Fruit fly (Drosophila melanogaster) whole organism, embryonic: ENCODE data around the gene CG2663.

Experiments
- Aef1 ChIP-seq: fragments of 200-800 bp; sonication (Bioruptor generic); IDR thresholded peaks from 3 replicates; pipeline ENCODE4 v1.3.6; 2022; ENCODE audit warnings: missing biosample characterization, missing genetic modification characterization
- CG10431 ChIP-seq: fragments of 200-800 bp; sonication (Bioruptor generic); optimal IDR thresholded peaks from 3 replicates; lab custom pipeline; 2018; ENCODE audit warnings: missing biosample characterization, mild to moderate bottlenecking, missing genetic modification characterization
- CG10654 ChIP-seq: fragments of 200-800 bp; sonication (Bioruptor generic); optimal IDR thresholded peaks from 2 replicates; lab custom pipeline; 2016; ENCODE audit warnings: missing biosample characterization, missing genetic modification characterization
- CG11247 ChIP-seq: fragments of 200-800 bp; sonication (Bioruptor generic); IDR thresholded peaks from 2 replicates; pipeline ENCODE4 v1.3.6; 2022; ENCODE audit warnings: missing biosample characterization, missing genetic modification characterization
- CG11398 ChIP-seq: fragments of 200-800 bp; sonication (Bioruptor generic); optimal IDR thresholded peaks from 2 replicates; lab custom pipeline; 2016; ENCODE audit warnings: missing biosample characterization, missing genetic modification characterization
- CG1647 ChIP-seq: fragments of 200-800 bp; sonication (Bioruptor generic); optimal IDR thresholded peaks from 3 replicates; lab custom pipeline; 2016; ENCODE audit warnings: missing biosample characterization, missing genetic modification characterization
- CG17385 ChIP-seq: fragments of 200-800 bp; sonication (Bioruptor generic); optimal IDR thresholded peaks from 3 replicates; lab custom pipeline; 2018; ENCODE audit warnings: missing biosample characterization, mild to moderate bottlenecking, missing genetic modification characterization
- CG30020 ChIP-seq: fragments of 200-800 bp; optimal IDR thresholded peaks from 2 replicates; lab custom pipeline; 2019; ENCODE audit warnings: missing biosample characterization, mild to moderate bottlenecking, missing genetic modification characterization, moderate library complexity
- CG31388 ChIP-seq: fragments of 200-800 bp; sonication (Bioruptor generic); optimal IDR thresholded peaks from 2 replicates; lab custom pipeline; 2016; ENCODE audit warnings: missing biosample characterization, missing genetic modification characterization
- CG31441 ChIP-seq: fragments of 200-800 bp; sonication (Bioruptor generic); IDR thresholded peaks from 2 replicates; pipeline ENCODE4 v1.3.6; 2022; ENCODE audit warnings: missing biosample characterization, missing genetic modification characterization
- CG3838 ChIP-seq: fragments of 200-800 bp; sonication (Bioruptor generic); optimal IDR thresholded peaks from 3 replicates; lab custom pipeline; 2016; ENCODE audit warnings: missing biosample characterization, missing genetic modification characterization
- CG3995 ChIP-seq: fragments of 200-800 bp; sonication (Bioruptor generic); optimal IDR thresholded peaks from 3 replicates; lab custom pipeline; 2016; ENCODE audit warnings: missing biosample characterization, missing genetic modification characterization
- CG4328 ChIP-seq: fragments of 200-800 bp; sonication (Bioruptor generic); optimal IDR thresholded peaks from 3 replicates; lab custom pipeline; 2017; ENCODE audit warnings: missing biosample characterization, missing genetic modification reagents, missing genetic modification characterization
- CG4707 ChIP-seq: fragments of 200-800 bp; sonication (Bioruptor generic); optimal IDR thresholded peaks from 2 replicates; lab custom pipeline; 2018; ENCODE audit warnings: missing biosample characterization, mild to moderate bottlenecking, missing genetic modification characterization, moderate library complexity
- CG4820 ChIP-seq: fragments of 200-800 bp; sonication (Bioruptor generic); optimal IDR thresholded peaks from 3 replicates; lab custom pipeline; 2016; ENCODE audit warnings: missing biosample characterization, missing genetic modification characterization
- CG6175 ChIP-seq: fragments of 200-800 bp; sonication (Bioruptor generic); IDR thresholded peaks from 3 replicates; pipeline ENCODE4 v1.3.6; 2022; ENCODE audit warnings: missing biosample characterization, missing genetic modification characterization
- CG7745 ChIP-seq: fragments of 200-800 bp; sonication (Bioruptor generic); optimal IDR thresholded peaks from 2 replicates; lab custom pipeline; 2018; ENCODE audit warnings: missing biosample characterization, mild to moderate bottlenecking, missing genetic modification characterization, moderate library complexity
- CG7786 ChIP-seq: fragments of 200-800 bp; sonication (Bioruptor generic); optimal IDR thresholded peaks from 2 replicates; lab custom pipeline; 2016; ENCODE audit warnings: missing biosample characterization, missing genetic modification characterization
- CG7839 ChIP-seq: fragments of 200-800 bp; sonication (Bioruptor generic); optimal IDR thresholded peaks from 3 replicates; lab custom pipeline; 2018; ENCODE audit warnings: missing biosample characterization, mild to moderate bottlenecking, missing genetic modification characterization, moderate library complexity
- CG9727 ChIP-seq: fragments of 200-800 bp; sonication (Bioruptor generic); optimal IDR thresholded peaks from 3 replicates; lab custom pipeline; 2017; ENCODE audit warnings: missing biosample characterization, mild to moderate bottlenecking, missing genetic modification characterization
- CG9817 ChIP-seq: fragments of 200-800 bp; sonication (Bioruptor generic); optimal IDR thresholded peaks from 2 replicates; lab custom pipeline; 2018; ENCODE audit warnings: missing biosample characterization, mild to moderate bottlenecking, missing genetic modification characterization, moderate library complexity
- CG9932 ChIP-seq: fragments of 200-800 bp; sonication (Bioruptor generic); IDR thresholded peaks from 2 replicates; pipeline ENCODE4 v1.3.6; 2022; ENCODE audit warnings: missing biosample characterization, missing genetic modification characterization
- Dbx ChIP-seq: fragments of 200-800 bp; sonication (Bioruptor generic); IDR thresholded peaks from 3 replicates; pipeline ENCODE4 v1.3.6; 2022; ENCODE audit warnings: missing biosample characterization, missing genetic modification characterization
- Dp ChIP-seq: fragments of 200-800 bp; sonication (Bioruptor generic); optimal IDR thresholded peaks from 2 replicates; lab custom pipeline; 2018; ENCODE audit warnings: missing biosample characterization, mild to moderate bottlenecking, missing genetic modification characterization, moderate library complexity
- Ets65A ChIP-seq: fragments of 200-800 bp; sonication (Bioruptor generic); peaks from one replicate; lab custom pipeline; 2016; ENCODE audit warnings: missing biosample characterization, missing genetic modification characterization
- HLH54F ChIP-seq: fragments of 200-800 bp; sonication (Bioruptor generic); optimal IDR thresholded peaks from 3 replicates; lab custom pipeline; 2016; ENCODE audit warnings: missing biosample characterization, missing genetic modification characterization
- Hmx ChIP-seq: fragments of 200-800 bp; sonication (Bioruptor generic); optimal IDR thresholded peaks from 2 replicates; lab custom pipeline; 2016; ENCODE audit warnings: missing biosample characterization, missing genetic modification characterization
- MESR4 ChIP-seq: fragments of 200-800 bp; sonication (Bioruptor generic); optimal IDR thresholded peaks from 2 replicates; lab custom pipeline; 2018; ENCODE audit warnings: missing biosample characterization, mild to moderate bottlenecking, missing genetic modification characterization, moderate library complexity
- Myb ChIP-seq: fragments of 200-800 bp; sonication (Bioruptor generic); optimal IDR thresholded peaks from 2 replicates; lab custom pipeline; 2016; ENCODE audit warnings: missing biosample characterization, missing genetic modification characterization
- NC2β ChIP-seq: fragments of 200-800 bp; sonication (Bioruptor generic); optimal IDR thresholded peaks from 2 replicates; lab custom pipeline; 2016; ENCODE audit warnings: missing biosample characterization, missing genetic modification characterization
- Neu2 ChIP-seq: fragments of 200-800 bp; sonication (Bioruptor generic); optimal IDR thresholded peaks from 3 replicates; lab custom pipeline; 2016; ENCODE audit warnings: missing biosample characterization, missing genetic modification characterization, borderline replicate concordance
- Poxn ChIP-seq: fragments of 200-800 bp; sonication (Bioruptor generic); IDR thresholded peaks from 2 replicates; pipeline ENCODE4 v1.3.6; 2022; ENCODE audit warnings: missing biosample characterization, missing genetic modification characterization
- Ravus ChIP-seq: fragments of 200-800 bp; sonication (Bioruptor generic); IDR thresholded peaks from 2 replicates; pipeline ENCODE4 v1.3.6; 2022; ENCODE audit warnings: missing biosample characterization, missing genetic modification characterization
- Rx ChIP-seq: fragments of 200-800 bp; sonication (Bioruptor generic); IDR thresholded peaks from 2 replicates; pipeline ENCODE4 v1.3.6; 2022; ENCODE audit warnings: missing biosample characterization, missing genetic modification characterization
- Side ChIP-seq: fragments of 200-800 bp; sonication (Bioruptor generic); optimal IDR thresholded peaks from 2 replicates; lab custom pipeline; 2016; ENCODE audit warnings: missing biosample characterization, missing genetic modification characterization
- ab ChIP-seq: fragments of 200-800 bp; sonication (Bioruptor generic); optimal IDR thresholded peaks from 2 replicates; lab custom pipeline; 2016; ENCODE audit warnings: missing biosample characterization, missing genetic modification characterization
- danr ChIP-seq: fragments of 200-800 bp; sonication (Bioruptor generic); IDR thresholded peaks from 2 replicates; pipeline ENCODE4 v1.3.6; 2022; ENCODE audit warnings: missing biosample characterization, missing genetic modification characterization
- dpn ChIP-seq, 2 experiments: fragments of 200-800 bp; sonication (Bioruptor generic); optimal IDR thresholded peaks; 3 replicates each; lab custom pipeline; 2016; ENCODE audit warnings: missing biosample characterization in 2 of 2, missing genetic modification characterization in 2 of 2
- esg ChIP-seq: fragments of 200-800 bp; sonication (Bioruptor generic); conservative IDR thresholded peaks from 2 replicates; pipeline ENCODE4 v1.3.6; 2022; ENCODE audit warnings: missing biosample characterization, missing genetic modification characterization
- fd3F ChIP-seq: fragments of 200-800 bp; sonication (Bioruptor generic); optimal IDR thresholded peaks from 2 replicates; lab custom pipeline; 2018; ENCODE audit warnings: missing biosample characterization, mild to moderate bottlenecking, missing genetic modification characterization, moderate library complexity
- fu2 ChIP-seq: fragments of 200-800 bp; sonication (Bioruptor generic); optimal IDR thresholded peaks from 2 replicates; lab custom pipeline; 2016; ENCODE audit warnings: missing biosample characterization, missing genetic modification characterization
- gsb-n ChIP-seq: fragments of 200-800 bp; sonication (Bioruptor generic); optimal IDR thresholded peaks from 3 replicates; lab custom pipeline; 2018; ENCODE audit warnings: missing biosample characterization, mild to moderate bottlenecking, missing genetic modification characterization
- hbn ChIP-seq: fragments of 200-800 bp; sonication (Bioruptor generic); IDR thresholded peaks from 2 replicates; pipeline ENCODE4 v1.3.6; 2022; ENCODE audit warnings: missing biosample characterization, missing genetic modification characterization; ENCODE audit not compliant: partially characterized antibody
- mam ChIP-seq: fragments of 200-800 bp; sonication (Bioruptor generic); optimal IDR thresholded peaks from 3 replicates; lab custom pipeline; 2016; ENCODE audit warnings: missing biosample characterization, missing genetic modification characterization
- nau ChIP-seq: fragments of 200-800 bp; sonication (Bioruptor generic); optimal IDR thresholded peaks from 3 replicates; lab custom pipeline; 2017; ENCODE audit warnings: missing biosample characterization, mild to moderate bottlenecking, missing genetic modification characterization, missing genetic modification reagents
- nom ChIP-seq: fragments of 200-800 bp; sonication (Bioruptor generic); optimal IDR thresholded peaks from 2 replicates; lab custom pipeline; 2017; ENCODE audit warnings: missing biosample characterization, missing genetic modification characterization, mild to moderate bottlenecking, moderate library complexity, missing genetic modification reagents
- shn ChIP-seq: fragments of 200-800 bp; sonication (Bioruptor generic); optimal IDR thresholded peaks from 3 replicates; lab custom pipeline; 2016; ENCODE audit warnings: missing biosample characterization, missing genetic modification characterization
- slou ChIP-seq: fragments of 200-800 bp; sonication (Bioruptor generic); optimal IDR thresholded peaks from 3 replicates; lab custom pipeline; 2016; ENCODE audit warnings: missing biosample characterization, missing genetic modification characterization
- so ChIP-seq: fragments of 200-800 bp; sonication (Bioruptor generic); IDR thresholded peaks from 3 replicates; pipeline ENCODE4 v1.3.6; 2022; ENCODE audit warnings: missing biosample characterization, missing genetic modification characterization
- stwl ChIP-seq: fragments of 200-800 bp; sonication (Bioruptor generic); optimal IDR thresholded peaks from 3 replicates; lab custom pipeline; 2018; ENCODE audit warnings: missing biosample characterization, mild to moderate bottlenecking, missing genetic modification characterization, moderate library complexity
- tll ChIP-seq, 2 experiments: fragments of 200-800 bp in 1 of 2; fragments of >200 bp in 1 of 2; sonication (Bioruptor generic) in 1 of 2; optimal IDR thresholded peaks; 2 replicates each; lab custom pipeline; 2017 to 2019; ENCODE audit warnings: missing biosample characterization in 2 of 2, missing genetic modification characterization in 2 of 2, mild to moderate bottlenecking in 1 of 2, moderate library complexity in 1 of 2
- trem ChIP-seq: fragments of 200-800 bp; optimal IDR thresholded peaks from 3 replicates; lab custom pipeline; 2019; ENCODE audit warnings: missing biosample characterization, mild to moderate bottlenecking, missing genetic modification characterization, moderate library complexity
- wor ChIP-seq: fragments of 200-800 bp; sonication (Bioruptor generic); IDR thresholded peaks from 2 replicates; pipeline ENCODE4 v1.3.6; 2022; ENCODE audit warnings: missing biosample characterization, missing genetic modification characterization

The CG2663 gene

dm6 chr3R:5371563-5371962 lies 32.4 kb downstream of the CG2663 start, which contains the start of gene Polr2F (continued):
- peak; percentile 89 for TF ChIP-seq Myb (GFP tag; lab: Kevin White, UChicago)
- peak; percentile 53; the same call in 2 of the 3 replicates for TF ChIP-seq CG6175 (GFP tag; lab: Robert Waterston, UW)
- peak; percentile 97 for TF ChIP-seq MESR4 (GFP tag; lab: Kevin White, UChicago)
- TF ChIP-seq nau (GFP tag; lab: Kevin White, UChicago), result no peak
- TF ChIP-seq Neu2, result peak; percentile 20
- TF ChIP-seq stwl, result peak; percentile 94
- peak; percentile 60 for TF ChIP-seq CG31441 (GFP tag; lab: Robert Waterston, UW)
- no peak for TF ChIP-seq CG7745 (tag; lab: Kevin White, UChicago)
- TF ChIP-seq esg (GFP tag; lab: Robert Waterston, UW), result 0 out of 2 replicates have a peak, but pooled peaks have one; percentile 42
- TF ChIP-seq gsb-n (tag; lab: Kevin White, UChicago), result peak; percentile 41
- peak; percentile 35 for TF ChIP-seq CG9727 (GFP tag; lab: Kevin White, UChicago)
- TF ChIP-seq fd3F, result peak; percentile 70
- TF ChIP-seq HLH54F (GFP tag; lab: Kevin White, UChicago), result peak; percentile 96
- TF ChIP-seq CG7786 (GFP tag; lab: Kevin White, UChicago), result peak; percentile 93
- no peak for TF ChIP-seq Hmx (GFP tag; lab: Kevin White, UChicago)
- peak; percentile 62 for TF ChIP-seq CG30020
- peak; percentile 63 for TF ChIP-seq trem
- TF ChIP-seq Rx (GFP tag; lab: Robert Waterston, UW), result peak; percentile 45; the same call in 1 of the 2 replicates
- TF ChIP-seq ab (GFP tag; lab: Kevin White, UChicago), result peak; percentile 63
- peak; percentile 79 for TF ChIP-seq CG11398 (GFP tag; lab: Kevin White, UChicago)
- TF ChIP-seq CG10654, result peak; percentile 86
- peak; percentile 100 for TF ChIP-seq Ets65A
- peak; percentile 54 for TF ChIP-seq nom
- peak; percentile 94 for TF ChIP-seq CG1647 (GFP tag; lab: Kevin White, UChicago)
- TF ChIP-seq CG10431 (GFP tag; lab: Kevin White, UChicago), result no peak
- TF ChIP-seq NC2β (GFP tag; lab: Kevin White, UChicago), result peak; percentile 89
- peak; percentile 94 for TF ChIP-seq Dbx (GFP tag; lab: Robert Waterston, UW)
- TF ChIP-seq CG3838 (GFP tag; lab: Kevin White, UChicago), result peak; percentile 67
- TF ChIP-seq CG17385 (GFP tag; lab: Kevin White, UChicago), result peak; percentile 100
- TF ChIP-seq CG9932 (GFP tag; lab: Robert Waterston, UW), result peak; percentile 98
- peak; percentile 61 for TF ChIP-seq Aef1 (GFP tag; lab: Robert Waterston, UW)
- peak; percentile 86 for TF ChIP-seq CG11247 (GFP tag; lab: Robert Waterston, UW)
- TF ChIP-seq Poxn, result no peak; the same call in 1 of the 2 replicates
- TF ChIP-seq Side (GFP tag; lab: Kevin White, UChicago), result peak; percentile 89
- TF ChIP-seq CG4328 (GFP tag; lab: Kevin White, UChicago), result peak; percentile 56
- peak; percentile 68 for TF ChIP-seq CG4820
- TF ChIP-seq Dp, result peak; percentile 95

DNA sequence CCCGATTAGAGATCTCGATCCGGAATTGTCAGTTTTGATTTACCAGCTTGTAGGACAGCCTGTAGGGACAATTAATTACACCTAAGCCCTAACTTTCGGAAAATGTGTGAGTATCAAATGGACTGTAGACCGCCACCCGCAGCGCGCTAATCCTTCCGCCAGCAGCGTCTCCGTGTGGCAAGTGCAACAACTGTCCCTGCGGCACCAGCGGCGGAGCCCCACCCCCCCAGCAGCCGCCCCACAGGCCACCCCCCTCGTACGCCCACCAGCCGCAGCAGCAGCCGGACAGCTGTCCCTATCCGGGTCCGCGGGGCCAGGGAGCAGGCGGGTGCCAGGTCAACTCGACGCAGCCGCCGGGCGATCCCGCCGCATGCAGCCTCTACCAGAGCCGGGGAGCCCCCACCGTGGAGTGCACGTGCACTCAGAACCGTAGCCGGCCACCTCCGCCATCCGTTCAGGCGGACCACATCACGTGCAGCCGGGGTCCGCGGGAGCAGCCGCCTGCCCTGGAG lies 34.4 kb downstream of the CG2663 start, which contains the start of the genes CG31542 and CG34277:
TSS of gene CG31542 (plus strand) at position 51 of the 512 bp plus-strand sequence.
TSS of gene CG34277 (plus strand) at position 51 of the 512 bp plus-strand sequence.
- TF ChIP-seq danr (GFP tag; lab: Robert Waterston, UW) (no peak), CG7839 (tag; lab: Kevin White, UChicago) (no peak), tll (GFP tag; optimal IDR thresholded peaks at IDR 0.05; lab: Kevin White, UChicago) (no peak), fu2 (no peak), CG3995 (GFP tag; lab: Kevin White, UChicago) (no peak), CG4707 (GFP tag; lab: Kevin White, UChicago) (no peak), CG31388 (no peak), CG9817 (tag; lab: Kevin White, UChicago) (no peak), hbn (GFP tag; lab: Robert Waterston, UW) (0 out of 2 replicates have a peak, but pooled peaks have one; percentile 17), Ravus (no peak), mam (GFP tag; lab: Kevin White, UChicago) (no peak), shn (GFP tag; lab: Kevin White, UChicago) (no peak), dpn (GFP tag; optimal IDR thresholded peaks at IDR 0.05; lab: Kevin White, UChicago) (no peak), so (GFP tag; lab: Robert Waterston, UW) (no peak), wor (GFP tag; lab: Robert Waterston, UW) (no peak), slou (GFP tag; lab: Kevin White, UChicago) (no peak), Dp (no peak)
